Fruit fly (Drosophila melanogaster): ENCODE results near the gene CG7110.
A peak's percentile ranks its signal among the peaks of the same experiment; 100 is the strongest.

The CG7110 gene

DNA sequence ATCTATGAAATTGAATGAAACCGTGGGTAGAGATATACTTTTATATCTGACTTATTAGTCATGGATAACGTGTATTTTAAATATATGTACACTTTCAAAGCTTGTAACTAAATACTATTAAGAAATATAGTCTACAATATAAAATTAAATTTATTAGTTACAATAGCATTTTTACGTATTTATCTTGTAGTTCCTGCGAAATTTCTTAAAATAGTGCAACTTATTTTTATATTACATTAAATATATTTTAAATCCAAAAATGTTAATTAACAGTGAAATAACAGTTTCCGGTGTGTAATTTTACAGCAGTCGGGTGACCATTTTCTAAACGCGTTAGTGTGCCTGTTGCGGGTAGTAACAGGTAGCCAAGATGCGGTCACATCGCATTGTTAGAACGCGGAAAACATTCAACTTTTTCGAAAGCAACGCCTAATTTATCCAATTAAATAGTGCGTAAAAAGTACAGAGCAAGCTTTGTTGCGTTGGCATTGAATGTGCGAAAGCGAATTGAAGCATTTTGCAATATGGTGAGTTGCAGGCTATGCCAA lies at the start of gene CG7110, which contains the start of gene CG10859:
TSS of gene CG7110 (plus strand) at position 378 of the 548 bp plus-strand sequence.
TSS of gene CG10859 (minus strand) at position 51 of the 548 bp plus-strand sequence.
- TF ChIP-seq Snoo (tag; optimal IDR thresholded peaks at IDR 0.05): peak; percentile 49
- TF ChIP-seq D1 (tag; optimal IDR thresholded peaks at IDR 0.05): no peak
- TF ChIP-seq fd96Ca (GFP tag; IDR thresholded peaks at IDR 0.05): no peak
- no peak for TF ChIP-seq CG10348 (GFP tag; IDR thresholded peaks at IDR 0.05)
- TF ChIP-seq CG32121 (GFP tag; IDR thresholded peaks at IDR 0.05): no peak
- TF ChIP-seq CG34367 (tag; optimal IDR thresholded peaks at IDR 0.05): peak; percentile 10
- TF ChIP-seq CG14655 (GFP tag; optimal IDR thresholded peaks at IDR 0.05): no peak

DNA sequence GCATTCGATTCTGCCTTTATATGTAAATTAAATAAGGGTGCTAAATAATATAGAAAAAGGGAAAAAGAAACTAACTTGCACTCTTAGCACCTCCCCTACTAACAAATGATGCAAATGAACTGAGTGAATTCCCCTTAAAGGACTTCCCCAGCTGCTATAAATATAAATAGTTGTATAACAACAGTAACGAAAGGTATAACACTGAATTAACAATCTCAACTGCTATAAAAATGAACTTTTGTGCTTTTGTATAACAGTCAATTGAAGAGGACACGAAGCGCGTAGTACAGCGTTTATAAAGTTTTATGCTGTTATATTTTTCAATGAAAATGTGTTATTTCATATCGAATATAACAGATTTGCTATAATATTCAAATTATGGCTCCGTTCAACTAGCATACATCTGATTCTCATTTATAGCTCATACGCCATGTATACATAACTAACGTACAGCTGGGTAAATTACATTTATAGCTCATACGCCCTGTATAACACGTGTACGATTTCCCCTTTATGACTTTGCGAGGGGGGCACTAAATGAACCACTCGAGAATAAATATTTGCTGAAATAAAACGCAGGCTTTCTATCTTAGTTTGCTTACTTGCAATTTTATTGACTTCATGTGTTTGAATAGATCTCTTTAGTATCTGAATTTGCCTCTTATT lies 49.4 kb upstream of the CG7110 start:
- TF ChIP-seq rn (GFP tag; IDR thresholded peaks at IDR 0.05) (no peak), CG8301 (tag; optimal IDR thresholded peaks at IDR 0.05) (no peak), CG4496 (GFP tag; IDR thresholded peaks at IDR 0.05) (no peak), CG12605 (GFP tag; IDR thresholded peaks at IDR 0.05) (no peak), CG13204 (GFP tag; optimal IDR thresholded peaks at IDR 0.05) (no peak), CG9948 (tag; optimal IDR thresholded peaks at IDR 0.05) (no peak), EcR (GFP tag; optimal IDR thresholded peaks at IDR 0.05) (no peak), CG32121 (GFP tag; IDR thresholded peaks at IDR 0.05) (no peak), gl (tag; optimal IDR thresholded peaks at IDR 0.05) (no peak), Pif1B (GFP tag; optimal IDR thresholded peaks at IDR 0.05) (no peak), Snoo (tag; optimal IDR thresholded peaks at IDR 0.05) (no peak), CG34367 (tag; optimal IDR thresholded peaks at IDR 0.05) (no peak), CG17806 (tag; optimal IDR thresholded peaks at IDR 0.05) (no peak), CG10348 (GFP tag; IDR thresholded peaks at IDR 0.05) (no peak), Pif1A (GFP tag; optimal IDR thresholded peaks at IDR 0.05) (no peak)

DNA sequence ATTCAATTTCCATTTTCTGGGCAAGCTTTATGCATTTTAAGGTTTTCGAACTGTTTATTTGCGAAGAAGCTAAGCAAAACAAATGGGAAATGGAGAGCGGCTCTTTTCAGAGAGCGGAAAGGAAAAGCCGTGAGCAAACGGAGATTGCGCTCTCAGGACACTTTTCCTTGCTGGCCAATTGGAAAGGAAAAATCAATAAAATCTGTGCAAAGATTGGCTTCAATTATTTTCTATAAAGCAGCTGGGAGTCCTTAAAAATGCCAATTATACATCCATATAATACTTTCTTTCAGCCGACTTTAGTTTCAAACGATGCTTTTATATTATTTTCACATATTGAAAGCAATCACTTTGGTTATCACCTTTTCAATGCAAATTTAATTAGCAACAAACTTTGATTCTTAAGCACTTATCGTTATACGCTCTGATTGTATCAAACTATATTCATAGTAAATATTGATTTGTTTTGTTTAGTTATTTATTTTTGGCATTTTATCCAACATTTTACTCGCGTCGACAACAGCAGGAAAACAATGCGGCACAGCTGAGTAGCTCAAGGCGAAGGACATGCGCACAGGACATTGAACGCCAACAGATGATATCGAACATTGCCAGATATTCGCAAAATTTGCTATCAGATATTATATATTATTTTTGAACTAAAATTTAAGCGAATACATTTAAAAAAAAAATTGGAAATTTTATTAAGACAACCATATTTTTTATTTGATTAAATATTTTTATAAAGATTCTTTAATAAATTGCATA lies 44.0 kb upstream of the CG7110 start, which contains the start of gene CG9395:
TSS of gene CG9395 (minus strand) at position 494 of the 768 bp plus-strand sequence.
- TF ChIP-seq CG32121 (GFP tag; IDR thresholded peaks at IDR 0.05) (no peak), CG9948 (tag; optimal IDR thresholded peaks at IDR 0.05) (no peak), CG14655 (GFP tag; optimal IDR thresholded peaks at IDR 0.05) (no peak), CG8301 (tag; optimal IDR thresholded peaks at IDR 0.05) (no peak), CG8159 (tag; optimal IDR thresholded peaks at IDR 0.05) (no peak), CG10348 (GFP tag; IDR thresholded peaks at IDR 0.05) (no peak), Ets98B (GFP tag; IDR thresholded peaks at IDR 0.05) (no peak), CG4496 (GFP tag; IDR thresholded peaks at IDR 0.05) (no peak), EcR (GFP tag; optimal IDR thresholded peaks at IDR 0.05) (no peak), CG17806 (tag; optimal IDR thresholded peaks at IDR 0.05) (no peak), CG13204 (GFP tag; optimal IDR thresholded peaks at IDR 0.05) (no peak), gl (tag; optimal IDR thresholded peaks at IDR 0.05) (no peak), Snoo (tag; optimal IDR thresholded peaks at IDR 0.05) (no peak), D1 (tag; optimal IDR thresholded peaks at IDR 0.05) (no peak)

DNA sequence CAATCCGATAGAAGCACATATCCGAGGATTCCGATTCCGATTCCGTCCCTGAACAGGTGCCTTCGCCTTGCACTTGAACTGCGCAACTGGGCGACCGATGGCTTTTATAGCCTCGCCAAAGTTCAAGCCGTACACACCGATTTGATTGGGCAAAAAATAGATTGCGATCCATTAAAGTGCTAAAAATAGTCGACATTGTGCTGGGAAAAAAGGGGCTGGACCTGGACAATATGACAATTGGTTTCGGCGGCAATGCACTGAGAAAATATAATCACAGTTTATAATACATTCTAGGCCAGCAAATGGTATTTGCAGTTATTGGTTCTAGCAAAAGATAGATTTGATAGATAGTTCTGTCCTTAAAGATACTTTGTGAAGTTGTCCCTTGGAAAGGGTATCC lies 37.3 kb upstream of the CG7110 start, which contains the start of gene CG9377:
TSS of gene CG9377 (minus strand) at position 101 of the 400 bp plus-strand sequence.
- TF ChIP-seq CG10348 (GFP tag; IDR thresholded peaks at IDR 0.05): no peak
- no peak for TF ChIP-seq Pif1A (GFP tag; optimal IDR thresholded peaks at IDR 0.05)
- TF ChIP-seq CG8159 (tag; optimal IDR thresholded peaks at IDR 0.05): no peak
- TF ChIP-seq CG32121 (GFP tag; IDR thresholded peaks at IDR 0.05): no peak
- no peak for TF ChIP-seq EcR (GFP tag; optimal IDR thresholded peaks at IDR 0.05)
- no peak for TF ChIP-seq CG13204 (GFP tag; optimal IDR thresholded peaks at IDR 0.05)
- no peak for TF ChIP-seq CG4496 (GFP tag; IDR thresholded peaks at IDR 0.05)
- TF ChIP-seq CG15710 (tag; optimal IDR thresholded peaks at IDR 0.05): no peak

DNA sequence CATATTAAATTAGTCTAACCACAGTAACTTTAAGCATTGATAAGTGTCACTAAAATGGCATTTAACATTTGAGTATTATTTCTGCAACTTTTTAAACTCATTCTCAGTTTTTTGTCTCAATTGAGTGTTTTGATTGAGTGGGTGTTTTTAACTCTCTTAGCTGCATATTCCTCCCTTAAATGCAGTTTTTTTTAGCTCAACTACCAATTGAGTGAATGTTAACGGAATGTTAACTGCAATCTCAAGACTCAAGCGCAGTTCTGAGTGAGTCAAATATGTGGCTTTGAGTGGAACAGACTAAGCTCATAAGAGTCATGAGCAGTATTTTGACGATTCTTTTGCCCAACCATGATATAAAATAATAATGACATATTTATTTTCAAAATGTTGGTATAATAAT lies 35.8 kb upstream of the CG7110 start:
- TF ChIP-seq CG17806 (tag; optimal IDR thresholded peaks at IDR 0.05) (no peak), CG15710 (tag; optimal IDR thresholded peaks at IDR 0.05) (no peak), D1 (tag; optimal IDR thresholded peaks at IDR 0.05) (no peak), Snoo (tag; optimal IDR thresholded peaks at IDR 0.05) (no peak), CG13204 (GFP tag; optimal IDR thresholded peaks at IDR 0.05) (no peak), CG9948 (tag; optimal IDR thresholded peaks at IDR 0.05) (no peak), CG12605 (GFP tag; IDR thresholded peaks at IDR 0.05) (no peak), CG8159 (tag; optimal IDR thresholded peaks at IDR 0.05) (no peak), Pif1A (GFP tag; optimal IDR thresholded peaks at IDR 0.05) (no peak), EcR (GFP tag; optimal IDR thresholded peaks at IDR 0.05) (no peak), CG10348 (GFP tag; IDR thresholded peaks at IDR 0.05) (no peak), CG4496 (GFP tag; IDR thresholded peaks at IDR 0.05) (no peak), CG14655 (GFP tag; optimal IDR thresholded peaks at IDR 0.05) (no peak), CG34367 (tag; optimal IDR thresholded peaks at IDR 0.05) (no peak), CG32121 (GFP tag; IDR thresholded peaks at IDR 0.05) (no peak)
